Worm (Caenorhabditis elegans) whole organism, L3 larva: ENCODE measurements around the gene ZK632.4.

Experiments
- R02D3.7 ChIP-seq: fragments of 150-350 bp; optimal IDR thresholded peaks from 2 replicates; lab custom pipeline; 2014; ENCODE audit warnings: missing biosample characterization, missing genetic modification characterization
- ZK546.5 ChIP-seq: sonication (generic microtip); optimal IDR thresholded peaks from 2 replicates; lab custom pipeline; 2017; ENCODE audit warnings: missing biosample characterization, missing genetic modification characterization
- ceh-16 ChIP-seq: sonication (generic microtip); optimal IDR thresholded peaks from 2 replicates; lab custom pipeline; 2017; ENCODE audit warnings: missing biosample characterization, missing genetic modification characterization
- ceh-28 ChIP-seq: fragments of 150-350 bp; optimal IDR thresholded peaks from 2 replicates; lab custom pipeline; 2014; ENCODE audit warnings: missing biosample characterization, missing genetic modification reagents, missing genetic modification characterization
- ceh-82 ChIP-seq: fragments of 150-350 bp; optimal IDR thresholded peaks from 2 replicates; lab custom pipeline; 2014; ENCODE audit warnings: missing biosample characterization, missing genetic modification characterization
- ceh-9 ChIP-seq: sonication (generic microtip); optimal IDR thresholded peaks from 2 replicates; lab custom pipeline; 2018; ENCODE audit warnings: missing biosample characterization, missing genetic modification characterization
- daf-12 ChIP-seq: fragments of 150-350 bp; optimal IDR thresholded peaks from 2 replicates; lab custom pipeline; 2014; ENCODE audit warnings: missing biosample characterization, missing genetic modification reagents, missing genetic modification characterization
- egl-27 ChIP-seq: sonication (generic microtip); optimal IDR thresholded peaks from 4 replicates; lab custom pipeline; 2017; ENCODE audit warnings: missing biosample characterization, missing genetic modification reagents, missing genetic modification characterization
- egl-5 ChIP-seq: fragments of 150-350 bp; optimal IDR thresholded peaks from 2 replicates; lab custom pipeline; 2017; ENCODE audit warnings: missing biosample characterization, missing genetic modification reagents, missing genetic modification characterization, inconsistent platforms
- elt-2 ChIP-seq: sonication (generic microtip); optimal IDR thresholded peaks from 2 replicates; lab custom pipeline; 2016; ENCODE audit warnings: missing genetic modification reagents, mild to moderate bottlenecking, missing genetic modification characterization, missing compliant biosample characterization
- elt-3 ChIP-seq, 3 experiments: fragments of 150-350 bp in 1 of 3; sonication (generic microtip) in 2 of 3; optimal IDR thresholded peaks; 2 replicates in 2 of 3; 4 replicates in 1 of 3; lab custom pipeline; 2014 to 2017; ENCODE audit warnings: missing biosample characterization in 3 of 3, missing genetic modification characterization in 3 of 3
- fkh-10 ChIP-seq: sonication (generic microtip); optimal IDR thresholded peaks from 2 replicates; lab custom pipeline; 2017; ENCODE audit warnings: missing biosample characterization, missing genetic modification reagents, missing genetic modification characterization
- fos-1 ChIP-seq: fragments of 150-350 bp; optimal IDR thresholded peaks from 2 replicates; lab custom pipeline; 2014; ENCODE audit warnings: missing biosample characterization, missing genetic modification characterization
- hmg-11 ChIP-seq: sonication (generic microtip); optimal IDR thresholded peaks from 2 replicates; lab custom pipeline; 2016; ENCODE audit warnings: missing genetic modification characterization, missing compliant biosample characterization
- jun-1 ChIP-seq: fragments of 150-350 bp; optimal IDR thresholded peaks from 2 replicates; lab custom pipeline; 2014; ENCODE audit warnings: missing biosample characterization, missing genetic modification reagents, missing genetic modification characterization
- lin-39 ChIP-seq: fragments of 150-350 bp; optimal IDR thresholded peaks from 2 replicates; lab custom pipeline; 2018; ENCODE audit warnings: missing biosample characterization, missing genetic modification reagents, missing genetic modification characterization
- lsy-12 ChIP-seq: sonication (generic microtip); optimal IDR thresholded peaks from 2 replicates; lab custom pipeline; 2016; ENCODE audit warnings: mild to moderate bottlenecking, missing genetic modification characterization, missing compliant biosample characterization
- mdl-1 ChIP-seq: fragments of 150-350 bp; optimal IDR thresholded peaks from 2 replicates; lab custom pipeline; 2014; ENCODE audit warnings: missing biosample characterization, missing genetic modification characterization
- mml-1 ChIP-seq: fragments of 150-350 bp; sonication (generic microtip); optimal IDR thresholded peaks from 3 replicates; lab custom pipeline; 2014; ENCODE audit warnings: missing biosample characterization, missing genetic modification characterization
- nfya-1 ChIP-seq: sonication (generic microtip); optimal IDR thresholded peaks from 2 replicates; lab custom pipeline; 2017; ENCODE audit warnings: missing genetic modification characterization, mild to moderate bottlenecking, missing compliant biosample characterization, antibody characterized with exemption, moderate library complexity; ENCODE audit not compliant: insufficient read depth
- nhr-12 ChIP-seq: fragments of 150-350 bp; optimal IDR thresholded peaks from 2 replicates; lab custom pipeline; 2014; ENCODE audit warnings: missing biosample characterization, missing genetic modification characterization
- nhr-237 ChIP-seq: fragments of 150-350 bp; optimal IDR thresholded peaks from 2 replicates; lab custom pipeline; 2014; ENCODE audit warnings: missing biosample characterization, missing genetic modification characterization
- nhr-25 ChIP-seq: sonication (generic microtip); optimal IDR thresholded peaks from 2 replicates; lab custom pipeline; 2017; ENCODE audit warnings: missing biosample characterization, missing genetic modification characterization
- nhr-28 ChIP-seq: fragments of 150-350 bp; optimal IDR thresholded peaks from 2 replicates; lab custom pipeline; 2014; ENCODE audit warnings: missing biosample characterization, missing genetic modification characterization
- nhr-76 ChIP-seq: fragments of 150-350 bp; sonication (generic microtip); optimal IDR thresholded peaks from 5 replicates; lab custom pipeline; 2014; ENCODE audit warnings: missing biosample characterization, missing genetic modification characterization
- nhr-77 ChIP-seq: fragments of 150-350 bp; optimal IDR thresholded peaks from 2 replicates; lab custom pipeline; 2014; ENCODE audit warnings: missing biosample characterization, missing genetic modification characterization
- sea-2 ChIP-seq: fragments of 150-350 bp; sonication (generic microtip); optimal IDR thresholded peaks from 4 replicates; lab custom pipeline; 2014; ENCODE audit warnings: missing biosample characterization, missing genetic modification reagents, missing genetic modification characterization
- skn-1 ChIP-seq: fragments of 150-350 bp; optimal IDR thresholded peaks from 2 replicates; lab custom pipeline; 2014; ENCODE audit warnings: missing biosample characterization, missing genetic modification characterization
- snpc-4 ChIP-seq: fragments of 150-350 bp; optimal IDR thresholded peaks from 2 replicates; lab custom pipeline; 2014; ENCODE audit warnings: missing biosample characterization, missing genetic modification characterization
- unc-62 ChIP-seq: fragments of 150-350 bp; sonication (generic microtip); optimal IDR thresholded peaks from 4 replicates; lab custom pipeline; 2014; ENCODE audit warnings: missing biosample characterization, missing genetic modification reagents, missing genetic modification characterization
- ztf-11 ChIP-seq: fragments of 150-350 bp; optimal IDR thresholded peaks from 2 replicates; lab custom pipeline; 2014; ENCODE audit warnings: missing biosample characterization, missing genetic modification characterization
- ztf-4 ChIP-seq: fragments of 150-350 bp; optimal IDR thresholded peaks from 2 replicates; lab custom pipeline; 2014; ENCODE audit warnings: missing biosample characterization, missing genetic modification characterization

Gene ZK632.4

DNA sequence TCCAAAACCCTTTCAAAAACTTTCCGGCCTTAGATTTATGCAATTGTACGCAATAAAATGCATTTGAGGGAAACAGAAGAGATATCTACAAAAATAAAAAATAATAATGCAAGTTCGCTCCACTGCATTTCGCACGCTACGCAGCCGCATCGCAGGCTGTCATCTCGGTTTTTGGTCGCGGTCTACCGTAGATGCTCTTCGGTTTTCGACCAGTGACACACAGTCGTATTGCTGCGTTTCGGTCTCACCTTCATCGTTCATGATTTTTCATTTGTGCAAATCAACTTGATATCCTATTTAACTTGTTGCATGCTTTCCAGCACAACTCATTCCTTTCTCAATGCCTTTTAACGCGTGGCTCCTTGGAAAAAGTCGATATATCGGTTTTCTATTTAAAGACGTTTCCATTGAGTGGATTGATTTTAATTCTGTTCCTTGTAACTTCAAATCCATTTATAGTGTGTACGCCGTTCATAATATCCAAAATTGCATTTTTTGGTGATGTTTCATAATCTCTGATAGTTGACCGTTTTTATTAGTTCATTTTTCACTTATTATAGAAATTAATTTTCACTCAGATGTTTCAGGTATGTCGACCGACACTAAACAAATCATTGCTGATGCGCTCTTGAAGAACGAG, 26.5 kb downstream of the ZK632.4 start, which contains the start of gene vha-1 (continued):
- peak; percentile 75 for TF ChIP-seq skn-1 (tag; lab: Kevin White, UChicago)
- TF ChIP-seq nhr-77 (tag; lab: Kevin White, UChicago), result peak; percentile 40
- peak; percentile 80 for TF ChIP-seq fos-1 (tag; lab: Kevin White, UChicago)
- TF ChIP-seq jun-1 (tag; lab: Kevin White, UChicago), result peak; percentile 90
- no peak for TF ChIP-seq ztf-11 (tag; lab: Kevin White, UChicago)
- TF ChIP-seq nhr-237 (tag; lab: Kevin White, UChicago), result no peak
- peak; percentile 57 for TF ChIP-seq hmg-11 (tag; lab: Kevin White, UChicago)
- peak; percentile 84 for TF ChIP-seq elt-2 (tag; lab: Kevin White, UChicago)
- TF ChIP-seq mml-1, result no peak
- TF ChIP-seq snpc-4 (tag; lab: Kevin White, UChicago), result peak; percentile 70
- peak; percentile 80 for TF ChIP-seq lin-39 (tag; lab: Kevin White, UChicago)
- TF ChIP-seq egl-27, result no peak
- peak; percentile 52 for TF ChIP-seq ztf-4
- TF ChIP-seq ceh-16 (tag; lab: Kevin White, UChicago), result no peak
- no peak for TF ChIP-seq nhr-76 (tag; lab: Kevin White, UChicago)
- TF ChIP-seq fkh-10, result peak; percentile 16
- peak; percentile 46 for TF ChIP-seq egl-5 (tag; lab: Kevin White, UChicago)
- TF ChIP-seq daf-12 (tag; lab: Kevin White, UChicago), result no peak
- peak in 2 of 3 experiments; percentile 23 to 46 for TF ChIP-seq elt-3 (tag; optimal IDR thresholded peaks at IDR 0.05; lab: Kevin White, UChicago)
- TF ChIP-seq ceh-9 (tag; lab: Kevin White, UChicago), result no peak
- peak; percentile 66 for TF ChIP-seq ceh-28
- TF ChIP-seq nhr-12 (tag; lab: Kevin White, UChicago), result no peak

- no peak for TF ChIP-seq nhr-76 (tag; lab: Kevin White, UChicago)
- no peak for TF ChIP-seq ZK546.5
- TF ChIP-seq sea-2 (GFP tag; lab: Kevin White, UChicago), result no peak
- TF ChIP-seq fos-1 (tag; lab: Kevin White, UChicago), result no peak
- no peak for TF ChIP-seq mdl-1 (tag; lab: Kevin White, UChicago)
Observed at ce11 chrIII:9780254-9780653, 27.0 kb downstream of the ZK632.4 start, which contains the start of gene sqv-3. Gene sqv-3 (minus strand): TSS chrIII:9780354.

- TF ChIP-seq lsy-12 (tag; lab: Kevin White, UChicago) (no peak), ZK546.5 (no peak), mdl-1 (tag; lab: Kevin White, UChicago) (no peak), nhr-76 (tag; lab: Kevin White, UChicago) (no peak), nhr-25 (tag; lab: Kevin White, UChicago) (no peak), ceh-9 (tag; lab: Kevin White, UChicago) (no peak), hmg-11 (tag; lab: Kevin White, UChicago) (no peak), snpc-4 (tag; lab: Kevin White, UChicago) (no peak), nhr-77 (tag; lab: Kevin White, UChicago) (no peak), ztf-11 (tag; lab: Kevin White, UChicago) (no peak), ztf-4 (no peak), R02D3.7 (no peak), mml-1 (no peak), skn-1 (tag; lab: Kevin White, UChicago) (no peak), ceh-28 (no peak), ceh-16 (tag; lab: Kevin White, UChicago) (no peak), elt-3 (tag; optimal IDR thresholded peaks at IDR 0.05; lab: Kevin White, UChicago) (no peak), fkh-10 (no peak)
Observed at ce11 chrIII:9779080-9779479, 28.2 kb downstream of the ZK632.4 start.

ce11 chrIII:9776323-9776722, 30.9 kb downstream of the ZK632.4 start, which contains the start of gene usp-46:
Gene usp-46 (plus strand): TSS chrIII:9776623.
- TF ChIP-seq egl-27, result no peak
- no peak for TF ChIP-seq ceh-82 (tag; lab: Kevin White, UChicago)
- peak; percentile 20 for TF ChIP-seq elt-2 (tag; lab: Kevin White, UChicago)
- TF ChIP-seq nhr-28 (tag; lab: Kevin White, UChicago), result no peak
- peak; percentile 43 for TF ChIP-seq hmg-11 (tag; lab: Kevin White, UChicago)
- peak; percentile 10 for TF ChIP-seq lin-39 (tag; lab: Kevin White, UChicago)
- TF ChIP-seq unc-62 (GFP tag; lab: Kevin White, UChicago), result no peak
- peak; percentile 29 for TF ChIP-seq nfya-1
